Worm (Caenorhabditis elegans): ENCODE measurements around the gene F19B6.3.

The F19B6.3 gene

DNA sequence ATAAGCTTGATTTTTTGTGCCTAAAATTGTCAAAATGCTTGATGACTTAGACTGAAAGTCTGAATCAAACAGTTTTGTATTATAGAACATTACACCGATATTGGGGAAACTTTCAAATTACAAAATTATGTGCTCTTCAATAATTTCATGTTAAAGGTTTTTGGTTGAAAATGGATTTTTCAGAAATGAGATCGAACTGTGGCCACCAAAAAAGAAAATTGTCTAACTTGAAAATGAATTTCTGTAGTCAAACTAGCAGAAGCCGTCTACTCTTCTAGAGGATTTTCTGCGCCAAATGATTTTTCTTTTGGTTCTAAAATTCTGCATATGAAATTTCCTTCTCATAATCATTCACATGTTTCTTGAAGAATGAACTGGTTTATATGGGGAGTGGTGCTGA lies 13.9 kb downstream of the F19B6.3 start:
- TF ChIP-seq sdz-12 (GFP tag; optimal IDR thresholded peaks at IDR 0.05) (no peak), unc-62 (GFP tag; optimal IDR thresholded peaks at IDR 0.05 in 1 of 2) (peak in 1 of 2 experiments; percentile 91), unc-62 (tag; optimal IDR thresholded peaks at IDR 0.05) (no peak), saeg-2 (GFP tag; IDR thresholded peaks at IDR 0.05) (no peak), dpl-1 (GFP tag; optimal IDR thresholded peaks at IDR 0.05) (no peak), zip-2 (tag; optimal IDR thresholded peaks at IDR 0.05) (no peak), nhr-48 (tag; optimal IDR thresholded peaks at IDR 0.05) (no peak), nhr-10 (tag; optimal IDR thresholded peaks at IDR 0.05) (no peak)

DNA sequence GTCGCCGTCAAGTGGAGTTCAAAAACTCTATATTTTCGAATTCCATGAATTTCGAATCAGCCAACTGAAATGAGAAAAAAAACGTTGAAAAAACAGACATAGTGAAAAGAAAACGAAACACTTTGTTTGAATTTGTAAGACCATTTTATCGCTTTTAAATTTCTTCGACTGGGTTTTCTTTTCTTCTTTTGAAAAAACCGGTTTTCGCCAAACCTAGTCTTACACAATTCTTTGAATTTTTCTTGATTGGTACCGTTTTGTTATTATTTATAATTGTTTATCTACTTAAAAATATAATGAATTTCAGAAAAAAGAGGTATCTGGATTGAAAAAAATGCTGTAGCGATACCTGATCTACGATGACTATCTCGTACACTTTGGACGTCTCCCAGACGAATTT lies 22.6 kb downstream of the F19B6.3 start, which contains the start of gene best-22:
Gene best-22, plus strand, starts transcription at position 301 of the 400 bp plus-strand sequence.
- TF ChIP-seq nhr-77 (tag; optimal IDR thresholded peaks at IDR 0.05) (no peak), fkh-10 (GFP tag; optimal IDR thresholded peaks at IDR 0.05) (no peak), ceh-82 (tag; optimal IDR thresholded peaks at IDR 0.05) (no peak), nhr-10 (tag; optimal IDR thresholded peaks at IDR 0.05) (no peak), zfp-3 (GFP tag; conservative IDR thresholded peaks at IDR 0.05) (no peak), zip-11 (GFP tag; IDR thresholded peaks at IDR 0.05) (no peak), D1046.2 (GFP tag; IDR thresholded peaks at IDR 0.05) (no peak), Y105C5A.15 (GFP tag; IDR thresholded peaks at IDR 0.05) (no peak), madf-9 (GFP tag; conservative IDR thresholded peaks at IDR 0.05) (no peak), lim-7 (GFP tag; IDR thresholded peaks at IDR 0.05) (no peak)

DNA sequence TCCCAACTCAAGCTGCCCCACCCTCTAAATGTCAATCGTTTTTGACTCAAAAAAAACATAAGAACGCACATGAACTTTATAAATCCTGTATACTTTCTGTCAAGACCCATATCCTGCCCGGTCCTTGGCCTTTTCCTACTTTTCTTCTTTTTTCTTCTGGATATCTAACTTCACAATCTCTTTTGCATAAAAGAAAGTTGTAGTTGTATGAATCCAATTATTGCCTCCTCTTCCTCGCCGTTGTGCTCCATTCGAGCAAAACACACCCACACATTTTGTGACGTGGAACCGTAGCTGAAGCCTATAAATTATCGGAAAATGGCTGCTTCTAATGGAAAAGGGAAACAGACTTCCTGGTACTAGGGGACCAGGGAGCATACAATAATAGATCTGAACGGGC lies 23.2 kb downstream of the F19B6.3 start:
- peak; percentile 62 for TF ChIP-seq fkh-10 (GFP tag; optimal IDR thresholded peaks at IDR 0.05)
- TF ChIP-seq dmd-9 (GFP tag; IDR thresholded peaks at IDR 0.05) = no peak
- no peak for TF ChIP-seq lsy-2 (tag; optimal IDR thresholded peaks at IDR 0.05)
- no peak for TF ChIP-seq mdl-1 (tag; optimal IDR thresholded peaks at IDR 0.05)
- no peak for TF ChIP-seq egl-43 (GFP tag; IDR thresholded peaks at IDR 0.05)
- no peak for TF ChIP-seq lin-38 (GFP tag; IDR thresholded peaks at IDR 0.05)
- no peak for TF ChIP-seq nhr-10 (tag; optimal IDR thresholded peaks at IDR 0.05)
- no peak for TF ChIP-seq saeg-2 (GFP tag; IDR thresholded peaks at IDR 0.05)
- TF ChIP-seq duxl-1 (tag; optimal IDR thresholded peaks at IDR 0.05; ENCODE audit: poor library complexity) = no peak
- no peak for TF ChIP-seq gei-8 (GFP tag; optimal IDR thresholded peaks at IDR 0.05)
- peak in 1 of 2 experiments; percentile 56 for TF ChIP-seq unc-62 (GFP tag; optimal IDR thresholded peaks at IDR 0.05 in 1 of 2)
- no peak for TF ChIP-seq unc-62 (tag; optimal IDR thresholded peaks at IDR 0.05)
- no peak for TF ChIP-seq Y5F2A.4 (GFP tag; optimal IDR thresholded peaks at IDR 0.05)
- TF ChIP-seq lin-13 (GFP tag; optimal IDR thresholded peaks at IDR 0.05) = no peak
- no peak for TF ChIP-seq snpc-4 (tag; optimal IDR thresholded peaks at IDR 0.05)

DNA sequence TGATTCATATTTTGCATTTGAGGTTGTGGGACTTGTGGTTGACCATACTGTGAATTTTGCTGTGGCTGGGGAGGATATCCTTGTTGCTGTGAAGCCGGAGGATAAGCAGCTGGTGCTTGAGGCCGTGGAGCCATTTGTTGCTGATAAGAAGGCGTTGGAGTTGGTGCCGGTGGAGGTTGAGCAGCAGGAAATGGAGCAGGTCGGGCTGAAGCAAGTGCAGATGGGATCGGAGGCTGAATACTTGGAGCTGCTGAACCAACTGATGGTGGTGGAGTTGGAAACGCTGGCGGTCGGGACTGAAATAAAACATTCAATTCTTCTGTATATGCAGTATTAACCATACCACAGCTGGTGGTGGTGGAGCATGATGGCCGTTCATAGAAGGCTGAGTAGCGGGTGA lies 32.9 kb downstream of the F19B6.3 start:
- TF ChIP-seq pqm-1 (tag; optimal IDR thresholded peaks at IDR 0.05) (no peak), dmd-8 (GFP tag; IDR thresholded peaks at IDR 0.05) (no peak), egl-27 (tag; optimal IDR thresholded peaks at IDR 0.05) (no peak), hmg-1.1 (GFP tag; IDR thresholded peaks at IDR 0.05) (no peak), madf-5 (GFP tag; IDR thresholded peaks at IDR 0.05) (0 out of 4 replicates have a peak, but pooled peaks of 1 of the 2 experiments have one; percentile 3), set-16 (GFP tag; IDR thresholded peaks at IDR 0.05) (peak; percentile 71), fkh-10 (GFP tag; optimal IDR thresholded peaks at IDR 0.05) (no peak), lin-38 (GFP tag; IDR thresholded peaks at IDR 0.05) (no peak), pha-4 (GFP tag; IDR thresholded peaks at IDR 0.05) (no peak), pha-4 (tag; optimal IDR thresholded peaks at IDR 0.05) (no peak), arid-1 (GFP tag; conservative IDR thresholded peaks at IDR 0.05) (no peak)
